Fruit fly (Drosophila melanogaster) whole organism, prepupa: ENCODE measurements around the gene CG7131.

Experiments used
- CG10631 ChIP-seq: fragments of 200-800 bp; sonication (Bioruptor generic); optimal IDR thresholded peaks from 2 replicates; lab custom pipeline; 2016; ENCODE audit warnings: missing biosample characterization, missing genetic modification characterization
- CG10669 ChIP-seq: fragments of 200-800 bp; sonication (Bioruptor generic); optimal IDR thresholded peaks from 3 replicates; lab custom pipeline; 2018; ENCODE audit warnings: missing biosample characterization, mild to moderate bottlenecking, missing genetic modification characterization, moderate library complexity
- CG11294 ChIP-seq: fragments of 200-800 bp; sonication (Bioruptor generic); IDR thresholded peaks from 2 replicates; pipeline ENCODE4 v1.3.6; 2022; ENCODE audit warnings: missing biosample characterization, missing genetic modification characterization
- CG11762 ChIP-seq: fragments of 200-800 bp; sonication (Bioruptor generic); optimal IDR thresholded peaks from 3 replicates; lab custom pipeline; 2016; ENCODE audit warnings: missing biosample characterization, missing genetic modification characterization; ENCODE audit not compliant: insufficient read depth
- CG11902 ChIP-seq: fragments of 200-800 bp; sonication (Bioruptor generic); optimal IDR thresholded peaks from 3 replicates; lab custom pipeline; 2016; ENCODE audit warnings: missing biosample characterization, missing genetic modification characterization
- CG1621 ChIP-seq: fragments of 200-800 bp; sonication (Bioruptor generic); optimal IDR thresholded peaks from 3 replicates; lab custom pipeline; 2018; ENCODE audit warnings: missing biosample characterization, mild to moderate bottlenecking, missing genetic modification characterization
- CG3032 ChIP-seq: fragments of 200-800 bp; optimal IDR thresholded peaks from 2 replicates; lab custom pipeline; 2019; ENCODE audit warnings: missing biosample characterization, mild to moderate bottlenecking, missing genetic modification characterization, moderate library complexity
- CG31627 ChIP-seq: fragments of 200-800 bp; sonication (Bioruptor generic); optimal IDR thresholded peaks from 3 replicates; lab custom pipeline; 2016; ENCODE audit warnings: missing biosample characterization, missing genetic modification characterization
- CG34406 ChIP-seq: fragments of 200-800 bp; sonication (Bioruptor generic); optimal IDR thresholded peaks from 3 replicates; lab custom pipeline; 2016; ENCODE audit warnings: missing biosample characterization, missing genetic modification characterization
- CG3919 ChIP-seq: fragments of 200-800 bp; sonication (Bioruptor generic); optimal IDR thresholded peaks from 3 replicates; lab custom pipeline; 2016; ENCODE audit warnings: missing biosample characterization, missing genetic modification characterization
- CG6163 ChIP-seq: fragments of 200-800 bp; sonication (Bioruptor generic); IDR thresholded peaks from 3 replicates; pipeline ENCODE4 v1.3.6; 2022; ENCODE audit warnings: missing biosample characterization, missing genetic modification characterization
- CG6276 ChIP-seq: fragments of 200-800 bp; sonication (Bioruptor generic); optimal IDR thresholded peaks from 2 replicates; lab custom pipeline; 2017; ENCODE audit warnings: missing biosample characterization, mild to moderate bottlenecking, missing genetic modification characterization
- CG6792 ChIP-seq: fragments of 200-800 bp; sonication (Bioruptor generic); optimal IDR thresholded peaks from 3 replicates; lab custom pipeline; 2016; ENCODE audit warnings: missing biosample characterization, missing genetic modification characterization
- CG6808 ChIP-seq: fragments of 200-800 bp; sonication (Bioruptor generic); optimal IDR thresholded peaks from 3 replicates; lab custom pipeline; 2017; ENCODE audit warnings: missing biosample characterization, missing genetic modification characterization, mild to moderate bottlenecking, moderate library complexity, missing genetic modification reagents
- CG6854 ChIP-seq: fragments of 200-800 bp; sonication (Bioruptor generic); optimal IDR thresholded peaks from 2 replicates; lab custom pipeline; 2017; ENCODE audit warnings: missing biosample characterization, mild to moderate bottlenecking, missing genetic modification characterization
- CG7368 ChIP-seq: fragments of 200-800 bp; sonication (Bioruptor generic); optimal IDR thresholded peaks from 3 replicates; lab custom pipeline; 2016; ENCODE audit warnings: missing biosample characterization, missing genetic modification characterization
- CG8319 ChIP-seq: fragments of 200-800 bp; sonication (Bioruptor generic); optimal IDR thresholded peaks from 3 replicates; lab custom pipeline; 2016; ENCODE audit warnings: missing biosample characterization, missing genetic modification characterization
- CG8632 ChIP-seq: fragments of 200-800 bp; sonication (Bioruptor generic); optimal IDR thresholded peaks from 3 replicates; lab custom pipeline; 2016; ENCODE audit warnings: missing biosample characterization, missing genetic modification characterization
- CG9139 ChIP-seq: fragments of 200-800 bp; sonication (Bioruptor generic); optimal IDR thresholded peaks from 3 replicates; lab custom pipeline; 2017; ENCODE audit warnings: missing biosample characterization, mild to moderate bottlenecking, missing genetic modification characterization
- Eip75B ChIP-seq: fragments of 200-800 bp; sonication (Bioruptor generic); optimal IDR thresholded peaks from 3 replicates; lab custom pipeline; 2016; ENCODE audit warnings: missing biosample characterization, missing genetic modification characterization
- Eip78C ChIP-seq: fragments of 200-800 bp; sonication (Bioruptor generic); peaks from one replicate; lab custom pipeline; 2016; ENCODE audit warnings: missing biosample characterization, missing genetic modification characterization
- Eip93F ChIP-seq: fragments of 200-800 bp; sonication (Bioruptor generic); optimal IDR thresholded peaks from 2 replicates; lab custom pipeline; 2016; ENCODE audit warnings: missing biosample characterization, mild to moderate bottlenecking, missing genetic modification characterization
- Ets21C ChIP-seq: fragments of 200-800 bp; sonication (Bioruptor generic); optimal IDR thresholded peaks from 3 replicates; lab custom pipeline; 2016; ENCODE audit warnings: missing biosample characterization, missing genetic modification characterization
- Ets96B ChIP-seq: fragments of 200-800 bp; optimal IDR thresholded peaks from 2 replicates; lab custom pipeline; 2019; ENCODE audit warnings: missing biosample characterization, mild to moderate bottlenecking, missing genetic modification characterization, moderate library complexity
- Gug ChIP-seq: fragments of 200-800 bp; sonication (Bioruptor generic); IDR thresholded peaks from 2 replicates; pipeline ENCODE4 v1.3.6; 2022; ENCODE audit warnings: missing biosample characterization, missing genetic modification characterization
- Hr38 ChIP-seq: sonication (Bioruptor generic); optimal IDR thresholded peaks from 2 replicates; lab custom pipeline; 2016; ENCODE audit warnings: missing biosample characterization, missing genetic modification characterization
- Hr39 ChIP-seq: fragments of 200-800 bp; sonication (Bioruptor generic); optimal IDR thresholded peaks from 2 replicates; lab custom pipeline; 2016; ENCODE audit warnings: missing biosample characterization, missing genetic modification characterization
- Hr4 ChIP-seq: fragments of 200-800 bp; sonication (Bioruptor generic); optimal IDR thresholded peaks from 3 replicates; lab custom pipeline; 2016; ENCODE audit warnings: missing biosample characterization, missing genetic modification characterization
- Lpt ChIP-seq: fragments of 200-800 bp; sonication (Bioruptor generic); optimal IDR thresholded peaks from 3 replicates; lab custom pipeline; 2016; ENCODE audit warnings: missing biosample characterization, missing genetic modification characterization
- OdsH ChIP-seq: fragments of 200-800 bp; sonication (Bioruptor generic); optimal IDR thresholded peaks from 3 replicates; lab custom pipeline; 2016; ENCODE audit warnings: missing biosample characterization, missing genetic modification characterization
- Smox ChIP-seq: fragments of 200-800 bp; sonication (Bioruptor generic); optimal IDR thresholded peaks from 3 replicates; lab custom pipeline; 2016; ENCODE audit warnings: missing biosample characterization, missing genetic modification characterization
- Sox102F ChIP-seq: fragments of 200-800 bp; sonication (Bioruptor generic); optimal IDR thresholded peaks from 2 replicates; lab custom pipeline; 2016; ENCODE audit warnings: missing biosample characterization, mild to moderate bottlenecking, missing genetic modification characterization
- acj6 ChIP-seq: fragments of 200-800 bp; sonication (Bioruptor generic); optimal IDR thresholded peaks from 3 replicates; lab custom pipeline; 2016; ENCODE audit warnings: missing biosample characterization, missing genetic modification characterization
- cyc ChIP-seq: fragments of 200-800 bp; sonication (Bioruptor generic); optimal IDR thresholded peaks from 3 replicates; lab custom pipeline; 2016; ENCODE audit warnings: missing biosample characterization, missing genetic modification characterization
- dac ChIP-seq: fragments of 200-800 bp; sonication (Bioruptor generic); optimal IDR thresholded peaks from 2 replicates; lab custom pipeline; 2017; ENCODE audit warnings: missing biosample characterization, mild to moderate bottlenecking, missing genetic modification characterization
- dsx ChIP-seq: fragments of 200-800 bp; optimal IDR thresholded peaks from 3 replicates; lab custom pipeline; 2019; ENCODE audit warnings: missing biosample characterization, mild to moderate bottlenecking, missing genetic modification characterization, moderate library complexity; ENCODE audit not compliant: poor library complexity, severe bottlenecking
- eg ChIP-seq: fragments of 200-800 bp; sonication (Bioruptor generic); IDR thresholded peaks from 3 replicates; pipeline ENCODE4 v1.3.6; 2022; ENCODE audit warnings: missing biosample characterization, missing genetic modification characterization
- esn ChIP-seq: fragments of 200-800 bp; sonication (Bioruptor generic); optimal IDR thresholded peaks from 2 replicates; lab custom pipeline; 2016; ENCODE audit warnings: missing biosample characterization, mild to moderate bottlenecking, missing genetic modification characterization, moderate library complexity
- fd59A ChIP-seq: fragments of 200-800 bp; sonication (Bioruptor generic); optimal IDR thresholded peaks from 2 replicates; lab custom pipeline; 2017; ENCODE audit warnings: missing biosample characterization, mild to moderate bottlenecking, missing genetic modification characterization, missing genetic modification reagents
- fd85E ChIP-seq: fragments of 200-800 bp; sonication (Bioruptor generic); optimal IDR thresholded peaks from 3 replicates; lab custom pipeline; 2016; ENCODE audit warnings: missing biosample characterization, missing genetic modification characterization
- fkh ChIP-seq: fragments of 200-800 bp; sonication (Bioruptor generic); optimal IDR thresholded peaks from 3 replicates; lab custom pipeline; 2017; ENCODE audit warnings: missing biosample characterization, mild to moderate bottlenecking, missing genetic modification characterization, moderate library complexity
- lz ChIP-seq: fragments of 200-800 bp; sonication (Bioruptor generic); optimal IDR thresholded peaks from 3 replicates; lab custom pipeline; 2016; ENCODE audit warnings: missing biosample characterization, missing genetic modification characterization
- net ChIP-seq: fragments of 200-800 bp; sonication (Bioruptor generic); optimal IDR thresholded peaks from 3 replicates; lab custom pipeline; 2016; ENCODE audit warnings: missing biosample characterization, missing genetic modification characterization
- pdm3 ChIP-seq: fragments of 200-800 bp; sonication (Bioruptor generic); optimal IDR thresholded peaks from 3 replicates; lab custom pipeline; 2016; ENCODE audit warnings: missing biosample characterization, missing genetic modification characterization
- salr ChIP-seq, 2 experiments: fragments of 200-800 bp; sonication (Bioruptor generic); optimal IDR thresholded peaks; 3 replicates each; lab custom pipeline; 2016 to 2018; ENCODE audit warnings: missing biosample characterization in 2 of 2, missing genetic modification characterization in 2 of 2, mild to moderate bottlenecking in 1 of 2
- spab ChIP-seq: fragments of 200-800 bp; sonication (Bioruptor generic); optimal IDR thresholded peaks from 2 replicates; lab custom pipeline; 2017; ENCODE audit warnings: missing biosample characterization, mild to moderate bottlenecking, missing genetic modification characterization, missing genetic modification reagents
- ss ChIP-seq, 2 experiments: fragments of 200-800 bp; sonication (Bioruptor generic); optimal IDR thresholded peaks; 2 replicates in 1 of 2; 3 replicates in 1 of 2; lab custom pipeline; 2017 to 2018; ENCODE audit warnings: mild to moderate bottlenecking in 2 of 2, missing biosample characterization in 2 of 2, missing genetic modification characterization in 2 of 2, moderate library complexity in 1 of 2
- topi ChIP-seq: fragments of 200-800 bp; sonication (Bioruptor generic); optimal IDR thresholded peaks from 3 replicates; lab custom pipeline; 2016; ENCODE audit warnings: missing biosample characterization, missing genetic modification characterization

The CG7131 gene

DNA sequence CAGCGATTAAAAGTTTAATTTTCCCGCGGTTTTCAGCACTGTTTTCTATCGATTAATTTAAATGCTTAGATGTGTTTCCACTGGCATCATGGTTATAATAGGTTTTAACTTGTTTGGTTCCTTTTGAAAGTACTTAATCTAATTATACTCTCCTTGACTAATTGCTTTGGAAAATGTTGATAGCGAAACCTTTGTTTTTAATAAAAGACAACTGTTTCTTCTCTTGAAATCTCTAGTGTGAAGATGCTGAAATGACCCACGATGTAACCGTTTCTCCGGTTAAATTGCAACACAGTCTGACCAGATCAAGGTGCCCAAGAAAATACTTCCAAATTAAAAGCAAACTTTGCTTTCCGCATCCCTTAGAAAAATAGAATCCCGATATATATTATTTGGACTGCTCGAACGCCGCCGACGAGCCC lies 10.3 kb upstream of the CG7131 start, which contains the start of gene Dlc90F (continued):
- TF ChIP-seq fd59A (GFP tag; lab: Kevin White, UChicago): peak; percentile 25
- TF ChIP-seq eg (GFP tag; lab: Robert Waterston, UW): peak; percentile 80
- peak; percentile 86 for TF ChIP-seq Gug (GFP tag; lab: Robert Waterston, UW)
- TF ChIP-seq CG34406 (GFP tag; lab: Kevin White, UChicago): peak; percentile 32
- TF ChIP-seq pdm3 (GFP tag; lab: Kevin White, UChicago): peak; percentile 77
- TF ChIP-seq Ets21C (GFP tag; lab: Kevin White, UChicago): peak; percentile 70
- no peak for TF ChIP-seq dsx
- TF ChIP-seq CG6854 (GFP tag; lab: Kevin White, UChicago): no peak

DNA sequence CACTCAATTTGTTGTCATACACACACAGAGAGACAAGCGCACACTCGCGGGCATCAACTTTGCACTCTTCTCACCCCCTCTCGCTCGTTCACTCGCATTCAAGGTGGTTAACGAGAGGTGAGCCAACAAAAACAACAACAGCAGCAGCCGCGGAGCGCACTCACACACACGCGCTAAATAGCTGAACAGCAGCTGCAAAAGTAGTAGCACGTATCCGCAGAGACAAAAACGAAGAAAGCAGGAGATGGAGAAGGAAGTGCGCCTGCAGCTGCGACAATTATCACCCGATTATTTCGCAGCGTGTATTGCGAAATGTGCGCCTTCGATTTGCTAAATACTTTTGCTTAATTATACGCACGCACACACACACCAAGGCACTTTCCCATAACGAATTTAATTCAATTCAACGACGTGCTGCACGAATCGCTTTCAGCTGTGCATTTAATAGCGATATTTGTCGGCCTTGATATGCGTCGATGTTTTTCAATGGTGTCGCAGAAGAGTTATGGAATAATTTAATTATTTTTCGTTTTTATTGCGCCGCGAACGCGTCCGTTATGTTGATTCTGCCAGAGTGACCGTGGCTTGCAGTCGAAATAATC lies 9.8 kb upstream of the CG7131 start:
- TF ChIP-seq net (peak; percentile 21), CG6854 (GFP tag; lab: Kevin White, UChicago) (no peak), Eip75B (no peak), CG31627 (GFP tag; lab: Kevin White, UChicago) (no peak), CG6808 (GFP tag; lab: Kevin White, UChicago) (no peak), Hr4 (peak; percentile 12), Hr39 (peak; percentile 37), Eip93F (GFP tag; lab: Kevin White, UChicago) (no peak), Sox102F (GFP tag; lab: Kevin White, UChicago) (no peak), CG3919 (peak; percentile 38), CG6792 (GFP tag; lab: Kevin White, UChicago) (no peak), CG34406 (GFP tag; lab: Kevin White, UChicago) (peak; percentile 23), CG6276 (peak; percentile 46), CG8632 (peak; percentile 13), eg (GFP tag; lab: Robert Waterston, UW) (peak; percentile 66), Eip78C (peak; percentile 83), CG11902 (GFP tag; lab: Kevin White, UChicago) (no peak), CG8319 (GFP tag; lab: Kevin White, UChicago) (no peak), OdsH (peak; percentile 25), CG11762 (GFP tag; lab: Kevin White, UChicago) (no peak), topi (GFP tag; lab: Kevin White, UChicago) (peak; percentile 17), CG10631 (GFP tag; lab: Kevin White, UChicago) (no peak), esn (GFP tag; lab: Kevin White, UChicago) (peak; percentile 18), CG3032 (no peak), cyc (GFP tag; lab: Kevin White, UChicago) (peak; percentile 12), fd85E (GFP tag; lab: Kevin White, UChicago) (no peak), CG6163 (GFP tag; lab: Robert Waterston, UW) (peak; percentile 80), acj6 (no peak), ss (GFP tag; optimal IDR thresholded peaks at IDR 0.05; lab: Kevin White, UChicago) (peak; percentile 56 to 72), Lpt (GFP tag; lab: Kevin White, UChicago) (peak; percentile 50), spab (GFP tag; lab: Kevin White, UChicago) (no peak), Ets96B (tag; lab: Kevin White, UChicago) (no peak), Hr38 (GFP tag; lab: Kevin White, UChicago) (no peak), Ets21C (GFP tag; lab: Kevin White, UChicago) (no peak), CG7368 (GFP tag; lab: Kevin White, UChicago) (no peak), Smox (no peak), dsx (no peak), dac (GFP tag; lab: Kevin White, UChicago) (no peak), Gug (GFP tag; lab: Robert Waterston, UW) (peak; percentile 45), CG9139 (GFP tag; lab: Kevin White, UChicago) (peak; percentile 36), fkh (GFP tag; lab: Kevin White, UChicago) (peak; percentile 41), CG1621 (tag; lab: Kevin White, UChicago) (no peak), lz (no peak), fd59A (GFP tag; lab: Kevin White, UChicago) (no peak), salr (GFP tag; optimal IDR thresholded peaks at IDR 0.05; lab: Kevin White, UChicago) (no peak), CG11294 (no peak), CG10669 (GFP tag; lab: Kevin White, UChicago) (no peak)
